Fruit fly (Drosophila melanogaster) whole organism, embryonic: ENCODE results near the gene Ir64a.
A peak's percentile ranks its signal among the peaks of the same experiment; 100 is the strongest.

Experiments used
- B-H2 ChIP-seq: fragments of 200-800 bp; sonication (Bioruptor generic); optimal IDR thresholded peaks from 2 replicates; lab custom pipeline; 2018; ENCODE audit warnings: missing biosample characterization, mild to moderate bottlenecking, missing genetic modification characterization
- Bgb ChIP-seq: fragments of 200-800 bp; sonication (Bioruptor generic); IDR thresholded peaks from 2 replicates; pipeline ENCODE4 v1.3.6; 2022; ENCODE audit warnings: missing biosample characterization, missing genetic modification characterization; ENCODE audit not compliant: partially characterized antibody
- Bteb2 ChIP-seq: fragments of 200-800 bp; sonication (Bioruptor generic); optimal IDR thresholded peaks from 2 replicates; lab custom pipeline; 2016; ENCODE audit warnings: missing biosample characterization, missing genetic modification characterization
- CG10267 ChIP-seq: fragments of 200-800 bp; sonication (Bioruptor generic); optimal IDR thresholded peaks from 2 replicates; lab custom pipeline; 2018; ENCODE audit warnings: missing biosample characterization, mild to moderate bottlenecking, missing genetic modification characterization, moderate library complexity
- CG10366 ChIP-seq: fragments of 200-800 bp; sonication (Bioruptor generic); IDR thresholded peaks from 2 replicates; pipeline ENCODE4 v1.3.6; 2022; ENCODE audit warnings: missing biosample characterization, missing genetic modification characterization
- CG10431 ChIP-seq: fragments of 200-800 bp; sonication (Bioruptor generic); optimal IDR thresholded peaks from 3 replicates; lab custom pipeline; 2018; ENCODE audit warnings: missing biosample characterization, mild to moderate bottlenecking, missing genetic modification characterization
- CG11696 ChIP-seq: fragments of 200-800 bp; sonication (Bioruptor generic); IDR thresholded peaks from 2 replicates; pipeline ENCODE4 v1.3.6; 2022; ENCODE audit warnings: missing biosample characterization, missing genetic modification characterization
- CG14710 ChIP-seq: fragments of 200-800 bp; sonication (Bioruptor generic); optimal IDR thresholded peaks from 3 replicates; lab custom pipeline; 2019; ENCODE audit warnings: missing biosample characterization, mild to moderate bottlenecking, missing genetic modification characterization, moderate library complexity
- CG16813 ChIP-seq: fragments of 200-800 bp; sonication (Bioruptor generic); IDR thresholded peaks from 3 replicates; pipeline ENCODE4 v1.3.6; 2022; ENCODE audit warnings: missing biosample characterization, missing genetic modification characterization; ENCODE audit not compliant: partially characterized antibody
- CG17361 ChIP-seq: fragments of 200-800 bp; sonication (Bioruptor generic); IDR thresholded peaks from 3 replicates; pipeline ENCODE4 v1.3.6; 2022; ENCODE audit warnings: missing biosample characterization, missing genetic modification characterization
- CG18011 ChIP-seq: fragments of 200-800 bp; sonication (Bioruptor generic); optimal IDR thresholded peaks from 2 replicates; lab custom pipeline; 2017; ENCODE audit warnings: missing biosample characterization, missing genetic modification characterization, mild to moderate bottlenecking, moderate library complexity, missing genotype
- CG2120 ChIP-seq: fragments of 200-800 bp; sonication (Bioruptor generic); optimal IDR thresholded peaks from 3 replicates; lab custom pipeline; 2016; ENCODE audit warnings: missing biosample characterization, missing genetic modification characterization
- CG30020 ChIP-seq: fragments of 200-800 bp; optimal IDR thresholded peaks from 2 replicates; lab custom pipeline; 2019; ENCODE audit warnings: missing biosample characterization, mild to moderate bottlenecking, missing genetic modification characterization, moderate library complexity
- CG32767 ChIP-seq: fragments of 200-800 bp; sonication (Bioruptor generic); IDR thresholded peaks from 2 replicates; pipeline ENCODE4 v1.3.6; 2022; ENCODE audit warnings: missing biosample characterization, missing genetic modification characterization
- CG34224 ChIP-seq: fragments of 200-800 bp; sonication (Bioruptor generic); IDR thresholded peaks from 3 replicates; pipeline ENCODE4 v1.3.6; 2022; ENCODE audit warnings: missing biosample characterization, missing genetic modification characterization; ENCODE audit not compliant: partially characterized antibody
- CG4360 ChIP-seq: fragments of 200-800 bp; sonication (Bioruptor generic); IDR thresholded peaks from 2 replicates; pipeline ENCODE4 v1.3.6; 2022; ENCODE audit warnings: missing biosample characterization, missing genetic modification characterization
- CG7357 ChIP-seq: fragments of 200-800 bp; sonication (Bioruptor generic); IDR thresholded peaks from 3 replicates; pipeline ENCODE4 v1.3.6; 2022; ENCODE audit warnings: missing biosample characterization, missing genetic modification characterization
- CG7963 ChIP-seq: fragments of 200-800 bp; sonication (Bioruptor generic); IDR thresholded peaks from 3 replicates; pipeline ENCODE4 v1.3.6; 2022; ENCODE audit warnings: missing biosample characterization, missing genetic modification characterization; ENCODE audit not compliant: partially characterized antibody
- CG9215 ChIP-seq: fragments of 200-800 bp; sonication (Bioruptor generic); IDR thresholded peaks from 2 replicates; pipeline ENCODE4 v1.3.6; 2022; ENCODE audit warnings: missing biosample characterization, missing genetic modification characterization
- CG9932 ChIP-seq: fragments of 200-800 bp; sonication (Bioruptor generic); IDR thresholded peaks from 2 replicates; pipeline ENCODE4 v1.3.6; 2022; ENCODE audit warnings: missing biosample characterization, missing genetic modification characterization
- CoRest ChIP-seq: fragments of 200-800 bp; sonication (Bioruptor generic); optimal IDR thresholded peaks from 3 replicates; lab custom pipeline; 2018; ENCODE audit warnings: missing biosample characterization, mild to moderate bottlenecking, missing genetic modification characterization, moderate library complexity
- CrebB ChIP-seq: fragments of 200-800 bp; sonication (Bioruptor generic); optimal IDR thresholded peaks from 3 replicates; lab custom pipeline; 2018; ENCODE audit warnings: missing biosample characterization, mild to moderate bottlenecking, missing genetic modification characterization
- Dref ChIP-seq: fragments of 200-800 bp; sonication (Bioruptor generic); IDR thresholded peaks from 2 replicates; pipeline ENCODE4 v1.3.6; 2022; ENCODE audit warnings: missing biosample characterization, missing genetic modification characterization
- Ets65A ChIP-seq: fragments of 200-800 bp; sonication (Bioruptor generic); peaks from one replicate; lab custom pipeline; 2016; ENCODE audit warnings: missing biosample characterization, missing genetic modification characterization
- Hand ChIP-seq: fragments of 200-800 bp; sonication (Bioruptor generic); optimal IDR thresholded peaks from 2 replicates; lab custom pipeline; 2017; ENCODE audit warnings: mild to moderate bottlenecking, missing biosample characterization, missing genetic modification reagents, missing genetic modification characterization
- Hr3 ChIP-seq: fragments of 200-800 bp; sonication (Bioruptor generic); optimal IDR thresholded peaks from 3 replicates; lab custom pipeline; 2016; ENCODE audit warnings: missing biosample characterization, missing genetic modification characterization
- NC2β ChIP-seq: fragments of 200-800 bp; sonication (Bioruptor generic); optimal IDR thresholded peaks from 2 replicates; lab custom pipeline; 2016; ENCODE audit warnings: missing biosample characterization, missing genetic modification characterization
- Nf-YA ChIP-seq: fragments of 200-800 bp; sonication (Bioruptor generic); IDR thresholded peaks from 2 replicates; pipeline ENCODE4 v1.3.6; 2022; ENCODE audit warnings: missing biosample characterization, missing genetic modification characterization
- NfI ChIP-seq: fragments of 200-800 bp; sonication (Bioruptor generic); optimal IDR thresholded peaks from 3 replicates; lab custom pipeline; 2018; ENCODE audit warnings: missing biosample characterization, mild to moderate bottlenecking, missing genetic modification characterization, moderate library complexity
- Rfx ChIP-seq: fragments of 200-800 bp; sonication (Bioruptor generic); IDR thresholded peaks from 2 replicates; pipeline ENCODE4 v1.3.6; 2022; ENCODE audit warnings: missing biosample characterization, missing genetic modification characterization
- Tbp ChIP-seq: fragments of >200 bp; optimal IDR thresholded peaks from 2 replicates; lab custom pipeline; 2018; ENCODE audit warnings: missing biosample characterization, missing genetic modification characterization
- Vsx1 ChIP-seq: fragments of 200-800 bp; sonication (Bioruptor generic); optimal IDR thresholded peaks from 2 replicates; lab custom pipeline; 2017; ENCODE audit warnings: missing biosample characterization, mild to moderate bottlenecking, missing genetic modification characterization, missing genetic modification reagents
- Xrp1 ChIP-seq: fragments of 200-800 bp; sonication (Bioruptor generic); IDR thresholded peaks from 2 replicates; pipeline ENCODE4 v1.3.6; 2022; ENCODE audit warnings: missing biosample characterization, missing genetic modification characterization
- ac ChIP-seq: fragments of 200-800 bp; sonication (Bioruptor generic); optimal IDR thresholded peaks from 3 replicates; lab custom pipeline; 2017; ENCODE audit warnings: missing biosample characterization, mild to moderate bottlenecking, missing genetic modification characterization
- amos ChIP-seq: fragments of 200-800 bp; sonication (Bioruptor generic); IDR thresholded peaks from 2 replicates; pipeline ENCODE4 v1.3.6; 2022; ENCODE audit warnings: missing biosample characterization, missing genetic modification characterization; ENCODE audit not compliant: partially characterized antibody
- br ChIP-seq: fragments of >200 bp; optimal IDR thresholded peaks from 2 replicates; lab custom pipeline; 2017
- cas ChIP-seq: fragments of 200-800 bp; sonication (Bioruptor generic); IDR thresholded peaks from 2 replicates; pipeline ENCODE4 v1.3.6; 2022; ENCODE audit warnings: missing biosample characterization, missing genetic modification characterization
- cato ChIP-seq: fragments of 200-800 bp; sonication (Bioruptor generic); optimal IDR thresholded peaks from 2 replicates; lab custom pipeline; 2016; ENCODE audit warnings: missing biosample characterization, missing genetic modification characterization, borderline replicate concordance
- caup ChIP-seq: fragments of 200-800 bp; sonication (Bioruptor generic); optimal IDR thresholded peaks from 3 replicates; lab custom pipeline; 2017; ENCODE audit warnings: missing biosample characterization, mild to moderate bottlenecking, missing genetic modification characterization, moderate library complexity; ENCODE audit not compliant: severe bottlenecking
- grau ChIP-seq: fragments of 200-800 bp; optimal IDR thresholded peaks from 3 replicates; lab custom pipeline; 2019; ENCODE audit warnings: missing biosample characterization, mild to moderate bottlenecking, missing genetic modification characterization, moderate library complexity
- gsb-n ChIP-seq: fragments of 200-800 bp; sonication (Bioruptor generic); optimal IDR thresholded peaks from 3 replicates; lab custom pipeline; 2018; ENCODE audit warnings: missing biosample characterization, mild to moderate bottlenecking, missing genetic modification characterization
- kah ChIP-seq: fragments of 200-800 bp; sonication (Bioruptor generic); optimal IDR thresholded peaks from 2 replicates; lab custom pipeline; 2018; ENCODE audit warnings: missing biosample characterization, mild to moderate bottlenecking, missing genetic modification characterization
- nau ChIP-seq: fragments of 200-800 bp; sonication (Bioruptor generic); optimal IDR thresholded peaks from 3 replicates; lab custom pipeline; 2017; ENCODE audit warnings: missing biosample characterization, mild to moderate bottlenecking, missing genetic modification characterization, missing genetic modification reagents
- nerfin-1 ChIP-seq: fragments of 200-800 bp; sonication (Bioruptor generic); optimal IDR thresholded peaks from 3 replicates; lab custom pipeline; 2019; ENCODE audit warnings: missing biosample characterization, mild to moderate bottlenecking, missing genetic modification characterization, moderate library complexity
- onecut ChIP-seq: fragments of 200-800 bp; sonication (Bioruptor generic); IDR thresholded peaks from 2 replicates; pipeline ENCODE4 v1.3.6; 2022; ENCODE audit warnings: missing biosample characterization, missing genetic modification characterization
- org-1 ChIP-seq: fragments of 200-800 bp; sonication (Bioruptor generic); optimal IDR thresholded peaks from 2 replicates; lab custom pipeline; 2017; ENCODE audit warnings: missing biosample characterization, missing genetic modification characterization
- pfk ChIP-seq: fragments of 200-800 bp; sonication (Bioruptor generic); optimal IDR thresholded peaks from 2 replicates; lab custom pipeline; 2018; ENCODE audit warnings: missing biosample characterization, mild to moderate bottlenecking, missing genetic modification characterization, moderate library complexity
- rib ChIP-seq: fragments of 200-800 bp; sonication (Bioruptor generic); IDR thresholded peaks from 2 replicates; pipeline ENCODE4 v1.3.6; 2022; ENCODE audit warnings: missing biosample characterization, missing genetic modification characterization
- trh ChIP-seq: fragments of 200-800 bp; sonication (Bioruptor generic); optimal IDR thresholded peaks from 2 replicates; lab custom pipeline; 2016; ENCODE audit warnings: missing biosample characterization, missing genetic modification characterization

The Ir64a gene

DNA sequence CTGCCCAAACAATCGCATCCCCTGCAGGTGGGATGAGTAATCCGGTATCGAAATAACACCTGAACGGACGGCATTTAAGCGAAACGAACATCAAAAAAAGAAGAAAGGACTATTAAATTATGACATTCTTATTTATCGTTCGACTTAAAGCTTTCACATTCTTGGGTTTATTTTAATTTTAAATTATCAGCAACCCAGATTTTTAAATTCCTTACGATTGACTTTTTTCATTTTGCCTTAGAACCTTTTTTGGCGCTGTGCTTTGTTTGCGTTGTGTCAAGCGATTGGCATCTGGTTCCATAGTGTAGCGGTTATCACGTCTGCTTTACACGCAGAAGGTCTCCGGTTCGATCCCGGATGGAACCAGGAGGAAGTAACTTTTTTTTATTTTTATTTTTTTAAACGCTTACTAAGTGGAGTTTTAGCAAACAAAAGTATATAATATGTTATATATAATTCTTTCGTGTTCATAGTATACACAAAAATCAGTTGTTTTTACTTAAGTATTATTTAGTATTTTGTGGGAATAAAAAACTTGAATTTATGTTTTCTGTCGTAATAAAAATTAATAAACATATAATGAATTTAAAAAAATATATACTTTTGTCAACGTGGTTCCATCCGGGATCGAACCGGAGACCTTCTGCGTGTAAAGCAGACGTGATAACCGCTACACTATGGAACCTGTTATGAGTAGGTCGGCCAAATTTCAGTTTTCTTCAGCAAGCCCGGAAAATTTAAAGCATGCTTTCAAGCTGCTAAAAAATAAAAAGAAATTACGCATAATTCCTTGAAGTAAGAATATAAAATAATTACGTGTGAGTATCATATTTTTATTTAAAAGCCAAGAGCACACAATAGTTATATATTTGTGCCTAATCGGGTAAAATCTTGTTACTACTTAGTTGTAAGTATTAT lies 26.3 kb downstream of the Ir64a start (continued):
- TF ChIP-seq Bgb (GFP tag; lab: Robert Waterston, UW), result peak; percentile 78
- TF ChIP-seq CG10431, result no peak
- TF ChIP-seq CG17361 (GFP tag; lab: Robert Waterston, UW), result no peak
- no peak for TF ChIP-seq CoRest
- no peak for TF ChIP-seq Hand
- TF ChIP-seq Tbp (GFP tag; lab: Kevin White, UChicago), result no peak
- no peak for TF ChIP-seq trh (GFP tag; lab: Kevin White, UChicago)
- TF ChIP-seq ac, result no peak
- no peak for TF ChIP-seq Nf-YA
- no peak for TF ChIP-seq onecut (GFP tag; lab: Robert Waterston, UW)
- no peak for TF ChIP-seq CG2120 (GFP tag; lab: Kevin White, UChicago)
- TF ChIP-seq caup, result no peak
- no peak for TF ChIP-seq Vsx1 (GFP tag; lab: Kevin White, UChicago)
- TF ChIP-seq CG9215 (GFP tag; lab: Robert Waterston, UW), result no peak
- peak; percentile 60; the same call in 2 of the 3 replicates for TF ChIP-seq CG7963 (GFP tag; lab: Robert Waterston, UW)
- TF ChIP-seq Bteb2 (GFP tag; lab: Kevin White, UChicago), result no peak
- TF ChIP-seq br (lab: Kevin White, UChicago), result no peak
- TF ChIP-seq amos, result peak; percentile 72
- TF ChIP-seq Xrp1, result 0 out of 2 replicates have a peak, but pooled peaks have one; percentile 13
- no peak for TF ChIP-seq Hr3 (GFP tag; lab: Kevin White, UChicago)
- no peak for TF ChIP-seq kah (GFP tag; lab: Kevin White, UChicago)
- no peak for TF ChIP-seq Dref
- TF ChIP-seq CG18011 (GFP tag; lab: Kevin White, UChicago), result no peak
- TF ChIP-seq CrebB (tag; lab: Kevin White, UChicago), result no peak
- TF ChIP-seq CG16813 (GFP tag; lab: Robert Waterston, UW), result peak; percentile 80
- no peak for TF ChIP-seq Rfx (GFP tag; lab: Robert Waterston, UW)
- TF ChIP-seq CG32767 (GFP tag; lab: Robert Waterston, UW), result no peak
- no peak for TF ChIP-seq cas (GFP tag; lab: Robert Waterston, UW)
- no peak for TF ChIP-seq CG30020
- no peak for TF ChIP-seq cato (GFP tag; lab: Kevin White, UChicago)
- TF ChIP-seq nau (GFP tag; lab: Kevin White, UChicago), result no peak
- no peak for TF ChIP-seq CG9932 (GFP tag; lab: Robert Waterston, UW)
- TF ChIP-seq CG10366 (GFP tag; lab: Robert Waterston, UW), result no peak
- no peak for TF ChIP-seq gsb-n (tag; lab: Kevin White, UChicago)
- TF ChIP-seq CG11696 (GFP tag; lab: Robert Waterston, UW), result no peak
- no peak for TF ChIP-seq Ets65A (GFP tag; lab: Kevin White, UChicago)
- TF ChIP-seq CG7357 (GFP tag; lab: Robert Waterston, UW), result no peak
- no peak for TF ChIP-seq org-1
- no peak for TF ChIP-seq NC2β (GFP tag; lab: Kevin White, UChicago)
- TF ChIP-seq CG34224 (GFP tag; lab: Robert Waterston, UW), result peak; percentile 59; the same call in 1 of the 3 replicates
- no peak for TF ChIP-seq rib (GFP tag; lab: Robert Waterston, UW)
- TF ChIP-seq nerfin-1 (tag; lab: Kevin White, UChicago), result no peak
- no peak for TF ChIP-seq pfk
- TF ChIP-seq CG14710 (tag; lab: Kevin White, UChicago), result no peak
- peak; percentile 13 for TF ChIP-seq CG10267
- TF ChIP-seq B-H2 (GFP tag; lab: Kevin White, UChicago), result no peak
- no peak for TF ChIP-seq CG4360 (GFP tag; lab: Robert Waterston, UW)
- TF ChIP-seq grau (tag; lab: Kevin White, UChicago), result no peak
- TF ChIP-seq NfI (GFP tag; lab: Kevin White, UChicago), result no peak
